Worm (Caenorhabditis elegans) whole organism, L1 larva: ENCODE measurements around the gene ech-6.

ENCODE experiments used
- ceh-82 ChIP-seq, 3 experiments: fragments of 150-350 bp in 1 of 3; sonication (generic microtip) in 2 of 3; optimal IDR thresholded peaks; 2 replicates each; lab custom pipeline; 2014 to 2017; ENCODE audit warnings: missing biosample characterization in 3 of 3, missing genetic modification characterization in 3 of 3
- dsc-1 ChIP-seq: sonication (generic microtip); optimal IDR thresholded peaks from 2 replicates; lab custom pipeline; 2016; ENCODE audit warnings: mild to moderate bottlenecking, missing genetic modification characterization, missing compliant biosample characterization
- efl-1 ChIP-seq, 4 experiments: fragments of 150-350 bp; optimal IDR thresholded peaks in 3 of 4; peaks in 1 of 4; 1 replicate in 1 of 4; 2 replicates in 3 of 4; lab custom pipeline; 2014; ENCODE audit warnings: missing biosample characterization in 2 of 4, missing genetic modification characterization in 2 of 4, missing genetic modification reagents in 2 of 4
- hpl-2 ChIP-seq: fragments of 150-350 bp; optimal IDR thresholded peaks from 2 replicates; lab custom pipeline; 2014; ENCODE audit warnings: missing biosample characterization, missing genetic modification reagents, missing genetic modification characterization
- lin-15B ChIP-seq: fragments of 150-350 bp; sonication (generic microtip); optimal IDR thresholded peaks from 3 replicates; lab custom pipeline; 2014; ENCODE audit warnings: missing biosample characterization, missing genetic modification characterization
- sox-4 ChIP-seq: sonication (generic microtip); optimal IDR thresholded peaks from 2 replicates; lab custom pipeline; 2016; ENCODE audit warnings: missing genetic modification characterization, missing compliant biosample characterization
- ztf-4 ChIP-seq: fragments of 150-350 bp; optimal IDR thresholded peaks from 2 replicates; lab custom pipeline; 2014; ENCODE audit warnings: missing biosample characterization, missing genetic modification characterization

- TF ChIP-seq efl-1 (optimal IDR thresholded peaks at IDR 0.05; lab: Kevin White, UChicago) (no peak), efl-1 (GFP tag; optimal IDR thresholded peaks at IDR 0.05 in 1 of 2; lab: Kevin White, UChicago) (no peak), ztf-4 (tag; lab: Kevin White, UChicago) (no peak), sox-4 (tag; lab: Kevin White, UChicago) (no peak), ceh-82 (tag; optimal IDR thresholded peaks at IDR 0.05; lab: Kevin White, UChicago) (no peak), lin-15B (tag; lab: Kevin White, UChicago) (no peak), hpl-2 (GFP tag; lab: Kevin White, UChicago) (no peak), dsc-1 (tag; lab: Kevin White, UChicago) (no peak)
Measured at ce11 chrIII:9714731-9715130, 38.0 kb downstream of the ech-6 start.
